Worm (Caenorhabditis elegans) whole organism, mixed stage, embryonic: ENCODE data around the gene ttr-36.

Experiments used
- cnd-1 ChIP-seq: fragments of 200-800 bp; sonication (Bioruptor generic); optimal IDR thresholded peaks from 2 replicates; lab custom pipeline; 2018; ENCODE audit warnings: mild to moderate bottlenecking, missing genetic modification characterization, missing compliant biosample characterization
- ztf-11 ChIP-seq: fragments of 150-350 bp; optimal IDR thresholded peaks from 2 replicates; lab custom pipeline; 2014; ENCODE audit warnings: missing biosample characterization, missing genetic modification characterization

DNA sequence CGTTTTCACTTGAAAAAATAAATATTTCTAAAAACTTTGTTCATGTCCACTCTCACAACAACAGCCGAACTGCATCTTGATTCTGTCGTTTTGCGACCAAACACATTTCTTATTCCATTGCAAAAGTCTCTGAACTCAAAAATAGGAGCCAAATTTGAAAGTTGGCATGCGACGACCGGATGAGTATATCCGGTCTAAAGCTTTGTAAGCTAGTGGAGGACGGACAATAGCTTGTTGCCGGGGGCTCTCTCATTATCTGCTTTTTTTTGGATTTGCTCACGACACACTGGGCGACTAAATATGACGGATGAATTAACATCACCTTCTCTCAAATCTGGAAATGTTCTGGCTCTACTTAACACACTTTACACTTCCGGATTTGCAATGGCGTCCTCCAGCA, 49.0 kb upstream of the ttr-36 start, which contains the start of gene K04E7.1:
- TF ChIP-seq cnd-1 (tag; lab: Kevin White, UChicago) = no peak
- TF ChIP-seq ztf-11 (tag; lab: Kevin White, UChicago) = no peak
